Fruit fly (Drosophila melanogaster): ENCODE measurements around the gene fmt.

Gene fmt

dm6 chr3L:6161997-6162396 lies 11.7 kb downstream of the fmt start:
- no peak for TF ChIP-seq Hr38 (GFP tag; optimal IDR thresholded peaks at IDR 0.05)
- TF ChIP-seq CG6854 (GFP tag; optimal IDR thresholded peaks at IDR 0.05): no peak
- no peak for TF ChIP-seq acj6 (GFP tag; optimal IDR thresholded peaks at IDR 0.05)
- TF ChIP-seq fkh (GFP tag; optimal IDR thresholded peaks at IDR 0.05): no peak
- TF ChIP-seq CG3919 (GFP tag; optimal IDR thresholded peaks at IDR 0.05): no peak
- no peak for TF ChIP-seq Smox (GFP tag; optimal IDR thresholded peaks at IDR 0.05)
- no peak for TF ChIP-seq esn (GFP tag; optimal IDR thresholded peaks at IDR 0.05)
- no peak for TF ChIP-seq CG10631 (GFP tag; optimal IDR thresholded peaks at IDR 0.05)
- TF ChIP-seq fd85E (GFP tag; optimal IDR thresholded peaks at IDR 0.05): no peak
- TF ChIP-seq CG6792 (GFP tag; optimal IDR thresholded peaks at IDR 0.05): no peak
- TF ChIP-seq CG11294 (GFP tag; IDR thresholded peaks at IDR 0.05): no peak
- TF ChIP-seq CG7368 (GFP tag; optimal IDR thresholded peaks at IDR 0.05): no peak
- TF ChIP-seq CG11762 (GFP tag; optimal IDR thresholded peaks at IDR 0.05; ENCODE audit: insufficient read depth): no peak
- TF ChIP-seq CG6276 (GFP tag; optimal IDR thresholded peaks at IDR 0.05): no peak

dm6 chr3L:6160514-6160913 lies 13.2 kb downstream of the fmt start, which contains the start of gene Cpr65Az:
Gene Cpr65Az, plus strand, starts transcription at chr3L:6160814.
- TF ChIP-seq dsx (GFP tag; optimal IDR thresholded peaks at IDR 0.05; ENCODE audit: poor library complexity, severe bottlenecking) (no peak), CG8319 (GFP tag; optimal IDR thresholded peaks at IDR 0.05) (no peak), CG15336 (GFP tag; IDR thresholded peaks at IDR 0.05) (no peak), Sox15 (GFP tag; optimal IDR thresholded peaks at IDR 0.05) (no peak), CG8632 (GFP tag; optimal IDR thresholded peaks at IDR 0.05) (no peak), Smox (GFP tag; optimal IDR thresholded peaks at IDR 0.05) (no peak), CG6792 (GFP tag; optimal IDR thresholded peaks at IDR 0.05) (no peak), fkh (GFP tag; optimal IDR thresholded peaks at IDR 0.05) (no peak)

dm6 chr3L:6159863-6160262 lies 13.8 kb downstream of the fmt start:
- TF ChIP-seq Eip78C (GFP tag) (no peak), svp (GFP tag) (peak; percentile 47)

dm6 chr3L:6158530-6158929 lies 15.2 kb downstream of the fmt start, which contains the start of gene Cpr65Ay:
Gene Cpr65Ay, minus strand, starts transcription at chr3L:6158630.
- TF ChIP-seq CG3919 (GFP tag; optimal IDR thresholded peaks at IDR 0.05) (no peak), OdsH (GFP tag; optimal IDR thresholded peaks at IDR 0.05) (no peak), salr (GFP tag; optimal IDR thresholded peaks at IDR 0.05) (no peak), CG8632 (GFP tag; optimal IDR thresholded peaks at IDR 0.05) (no peak), CG4318 (GFP tag; optimal IDR thresholded peaks at IDR 0.05) (no peak), spab (GFP tag; optimal IDR thresholded peaks at IDR 0.05) (no peak), CG32006 (GFP tag; optimal IDR thresholded peaks at IDR 0.05) (no peak)

- TF ChIP-seq Eip78C (GFP tag) (peak; percentile 34), CG6163 (GFP tag; IDR thresholded peaks at IDR 0.05) (no peak), dsx (GFP tag; optimal IDR thresholded peaks at IDR 0.05; ENCODE audit: poor library complexity, severe bottlenecking) (no peak), CG32006 (GFP tag; optimal IDR thresholded peaks at IDR 0.05) (peak; percentile 14), CG6276 (GFP tag; optimal IDR thresholded peaks at IDR 0.05) (peak; percentile 33), achi (GFP tag; optimal IDR thresholded peaks at IDR 0.05) (no peak), CG31627 (GFP tag; optimal IDR thresholded peaks at IDR 0.05) (no peak)
Observed at dm6 chr3L:6157327-6158032, 16.2 kb downstream of the fmt start, which contains the start of gene CG13297. Gene CG13297, minus strand, starts transcription at chr3L:6157377.

- TF ChIP-seq CG4318 (GFP tag; optimal IDR thresholded peaks at IDR 0.05) (no peak), Lpt (GFP tag; optimal IDR thresholded peaks at IDR 0.05) (peak; percentile 31), ss (GFP tag; optimal IDR thresholded peaks at IDR 0.05) (peak; percentile 83 to 93), acj6 (GFP tag; optimal IDR thresholded peaks at IDR 0.05) (no peak), dac (GFP tag; optimal IDR thresholded peaks at IDR 0.05) (no peak), CG10669 (GFP tag; optimal IDR thresholded peaks at IDR 0.05) (peak; percentile 25), Sox14 (GFP tag; optimal IDR thresholded peaks at IDR 0.05) (no peak), net (GFP tag; optimal IDR thresholded peaks at IDR 0.05) (peak; percentile 59), CG11762 (GFP tag; optimal IDR thresholded peaks at IDR 0.05; ENCODE audit: insufficient read depth) (peak; percentile 30), spab (GFP tag; optimal IDR thresholded peaks at IDR 0.05) (peak; percentile 57), Eip78C (GFP tag) (peak; percentile 73), fd59A (GFP tag; optimal IDR thresholded peaks at IDR 0.05) (peak; percentile 20), Met (GFP tag; optimal IDR thresholded peaks at IDR 0.05) (no peak), CG8119 (GFP tag; IDR thresholded peaks at IDR 0.05) (peak; percentile 77), CG15336 (GFP tag; IDR thresholded peaks at IDR 0.05) (peak; percentile 65), CG3032 (tag; optimal IDR thresholded peaks at IDR 0.05) (peak; percentile 42), CG9139 (GFP tag; optimal IDR thresholded peaks at IDR 0.05) (peak; percentile 88), CG6163 (GFP tag; IDR thresholded peaks at IDR 0.05) (peak; percentile 82), CG8632 (GFP tag; optimal IDR thresholded peaks at IDR 0.05) (peak; percentile 49)
Observed at dm6 chr3L:6154951-6155394, 18.7 kb downstream of the fmt start.

Measured in whole organism, prepupa.